Worm (Caenorhabditis elegans) whole organism, late embryonic: ENCODE data around the gene amdh-1.

Experiments used
- F13H6.1 ChIP-seq: sonication (generic microtip); optimal IDR thresholded peaks from 2 replicates; lab custom pipeline; 2016; ENCODE audit warnings: missing genetic modification characterization, missing compliant biosample characterization
- ama-1 ChIP-seq: fragments of 150-350 bp; optimal IDR thresholded peaks from 2 replicates; lab custom pipeline; 2014
- ceh-18 ChIP-seq: sonication (generic microtip); optimal IDR thresholded peaks from 2 replicates; lab custom pipeline; 2016; ENCODE audit warnings: missing genetic modification characterization, missing compliant biosample characterization
- ets-4 ChIP-seq: sonication (generic microtip); optimal IDR thresholded peaks from 2 replicates; lab custom pipeline; 2016; ENCODE audit warnings: missing genetic modification characterization, missing compliant biosample characterization
- fkh-10 ChIP-seq: fragments of 150-350 bp; optimal IDR thresholded peaks from 2 replicates; lab custom pipeline; 2014; ENCODE audit warnings: missing biosample characterization, missing genetic modification reagents, missing genetic modification characterization
- hlh-30 ChIP-seq: sonication (generic microtip); optimal IDR thresholded peaks from 2 replicates; lab custom pipeline; 2017; ENCODE audit warnings: antibody characterized with exemption, missing genetic modification characterization, missing compliant biosample characterization; ENCODE audit not compliant: insufficient read depth
- nhr-11 ChIP-seq: fragments of 150-350 bp; optimal IDR thresholded peaks from 2 replicates; lab custom pipeline; 2014; ENCODE audit warnings: missing biosample characterization, missing genetic modification characterization
- pag-3 ChIP-seq: sonication (generic microtip); optimal IDR thresholded peaks from 2 replicates; lab custom pipeline; 2016; ENCODE audit warnings: missing compliant biosample characterization, missing genetic modification characterization, borderline replicate concordance
- syd-9 ChIP-seq: sonication (generic microtip); optimal IDR thresholded peaks from 2 replicates; lab custom pipeline; 2016; ENCODE audit warnings: mild to moderate bottlenecking, missing genetic modification characterization, moderate library complexity, missing compliant biosample characterization
- unc-55 ChIP-seq: sonication (generic microtip); optimal IDR thresholded peaks from 2 replicates; lab custom pipeline; 2017; ENCODE audit warnings: missing biosample characterization, missing genetic modification reagents, missing genetic modification characterization
- unc-86 ChIP-seq: sonication (generic microtip); optimal IDR thresholded peaks from 2 replicates; lab custom pipeline; 2016; ENCODE audit warnings: missing genetic modification characterization, missing compliant biosample characterization
- zip-5 ChIP-seq: sonication (generic microtip); optimal IDR thresholded peaks from 2 replicates; lab custom pipeline; 2016; ENCODE audit warnings: missing genetic modification characterization, missing compliant biosample characterization

ce11 chrIII:6208984-6209383 is 42.6 kb upstream of the amdh-1 start, which contains the start of gene C23G10.1:
- TF ChIP-seq F13H6.1 (tag; lab: Kevin White, UChicago) (no peak), ceh-18 (tag; lab: Kevin White, UChicago) (no peak), nhr-11 (tag; lab: Kevin White, UChicago) (no peak), fkh-10 (no peak), unc-55 (no peak), unc-86 (no peak), zip-5 (tag; lab: Kevin White, UChicago) (no peak), syd-9 (tag; lab: Kevin White, UChicago) (no peak), pag-3 (no peak), ama-1 (lab: Kevin White, UChicago) (no peak), ets-4 (tag; lab: Kevin White, UChicago) (no peak), hlh-30 (tag; lab: Kevin White, UChicago) (no peak)
